Fruit fly (Drosophila melanogaster) whole organism, prepupa: ENCODE data around the gene CG9986.

Experiments used
- CG10631 ChIP-seq: fragments of 200-800 bp; sonication (Bioruptor generic); optimal IDR thresholded peaks from 2 replicates; lab custom pipeline; 2016; ENCODE audit warnings: missing biosample characterization, missing genetic modification characterization
- CG10669 ChIP-seq: fragments of 200-800 bp; sonication (Bioruptor generic); optimal IDR thresholded peaks from 3 replicates; lab custom pipeline; 2018; ENCODE audit warnings: missing biosample characterization, mild to moderate bottlenecking, missing genetic modification characterization, moderate library complexity
- CG11294 ChIP-seq: fragments of 200-800 bp; sonication (Bioruptor generic); IDR thresholded peaks from 2 replicates; pipeline ENCODE4 v1.3.6; 2022; ENCODE audit warnings: missing biosample characterization, missing genetic modification characterization
- CG11902 ChIP-seq: fragments of 200-800 bp; sonication (Bioruptor generic); optimal IDR thresholded peaks from 3 replicates; lab custom pipeline; 2016; ENCODE audit warnings: missing biosample characterization, missing genetic modification characterization
- CG15336 ChIP-seq: fragments of 200-800 bp; sonication (Bioruptor generic); IDR thresholded peaks from 2 replicates; pipeline ENCODE4 v1.3.6; 2022; ENCODE audit warnings: missing biosample characterization, missing genetic modification characterization
- CG1621 ChIP-seq: fragments of 200-800 bp; sonication (Bioruptor generic); optimal IDR thresholded peaks from 3 replicates; lab custom pipeline; 2018; ENCODE audit warnings: missing biosample characterization, mild to moderate bottlenecking, missing genetic modification characterization
- CG16779 ChIP-seq: fragments of 200-800 bp; sonication (Bioruptor generic); optimal IDR thresholded peaks from 3 replicates; lab custom pipeline; 2017; ENCODE audit warnings: missing biosample characterization, mild to moderate bottlenecking, missing genetic modification characterization
- CG31627 ChIP-seq: fragments of 200-800 bp; sonication (Bioruptor generic); optimal IDR thresholded peaks from 3 replicates; lab custom pipeline; 2016; ENCODE audit warnings: missing biosample characterization, missing genetic modification characterization
- CG32006 ChIP-seq: fragments of 200-800 bp; sonication (Bioruptor generic); optimal IDR thresholded peaks from 3 replicates; lab custom pipeline; 2017; ENCODE audit warnings: missing biosample characterization, mild to moderate bottlenecking, missing genetic modification characterization
- CG34406 ChIP-seq: fragments of 200-800 bp; sonication (Bioruptor generic); optimal IDR thresholded peaks from 3 replicates; lab custom pipeline; 2016; ENCODE audit warnings: missing biosample characterization, missing genetic modification characterization
- CG4318 ChIP-seq: fragments of 200-800 bp; sonication (Bioruptor generic); optimal IDR thresholded peaks from 3 replicates; lab custom pipeline; 2017; ENCODE audit warnings: missing biosample characterization, mild to moderate bottlenecking, missing genetic modification characterization
- CG6163 ChIP-seq: fragments of 200-800 bp; sonication (Bioruptor generic); IDR thresholded peaks from 3 replicates; pipeline ENCODE4 v1.3.6; 2022; ENCODE audit warnings: missing biosample characterization, missing genetic modification characterization
- CG6276 ChIP-seq: fragments of 200-800 bp; sonication (Bioruptor generic); optimal IDR thresholded peaks from 2 replicates; lab custom pipeline; 2017; ENCODE audit warnings: missing biosample characterization, mild to moderate bottlenecking, missing genetic modification characterization
- CG6792 ChIP-seq: fragments of 200-800 bp; sonication (Bioruptor generic); optimal IDR thresholded peaks from 3 replicates; lab custom pipeline; 2016; ENCODE audit warnings: missing biosample characterization, missing genetic modification characterization
- CG6808 ChIP-seq: fragments of 200-800 bp; sonication (Bioruptor generic); optimal IDR thresholded peaks from 3 replicates; lab custom pipeline; 2017; ENCODE audit warnings: missing biosample characterization, missing genetic modification characterization, mild to moderate bottlenecking, moderate library complexity, missing genetic modification reagents
- CG6854 ChIP-seq: fragments of 200-800 bp; sonication (Bioruptor generic); optimal IDR thresholded peaks from 2 replicates; lab custom pipeline; 2017; ENCODE audit warnings: missing biosample characterization, mild to moderate bottlenecking, missing genetic modification characterization
- CG7368 ChIP-seq: fragments of 200-800 bp; sonication (Bioruptor generic); optimal IDR thresholded peaks from 3 replicates; lab custom pipeline; 2016; ENCODE audit warnings: missing biosample characterization, missing genetic modification characterization
- CG8319 ChIP-seq: fragments of 200-800 bp; sonication (Bioruptor generic); optimal IDR thresholded peaks from 3 replicates; lab custom pipeline; 2016; ENCODE audit warnings: missing biosample characterization, missing genetic modification characterization
- CG8632 ChIP-seq: fragments of 200-800 bp; sonication (Bioruptor generic); optimal IDR thresholded peaks from 3 replicates; lab custom pipeline; 2016; ENCODE audit warnings: missing biosample characterization, missing genetic modification characterization
- CG9139 ChIP-seq: fragments of 200-800 bp; sonication (Bioruptor generic); optimal IDR thresholded peaks from 3 replicates; lab custom pipeline; 2017; ENCODE audit warnings: missing biosample characterization, mild to moderate bottlenecking, missing genetic modification characterization
- Eip75B ChIP-seq: fragments of 200-800 bp; sonication (Bioruptor generic); optimal IDR thresholded peaks from 3 replicates; lab custom pipeline; 2016; ENCODE audit warnings: missing biosample characterization, missing genetic modification characterization
- Eip78C ChIP-seq: fragments of 200-800 bp; sonication (Bioruptor generic); peaks from one replicate; lab custom pipeline; 2016; ENCODE audit warnings: missing biosample characterization, missing genetic modification characterization
- Eip93F ChIP-seq: fragments of 200-800 bp; sonication (Bioruptor generic); optimal IDR thresholded peaks from 2 replicates; lab custom pipeline; 2016; ENCODE audit warnings: missing biosample characterization, mild to moderate bottlenecking, missing genetic modification characterization
- Ets21C ChIP-seq: fragments of 200-800 bp; sonication (Bioruptor generic); optimal IDR thresholded peaks from 3 replicates; lab custom pipeline; 2016; ENCODE audit warnings: missing biosample characterization, missing genetic modification characterization
- Ets96B ChIP-seq: fragments of 200-800 bp; optimal IDR thresholded peaks from 2 replicates; lab custom pipeline; 2019; ENCODE audit warnings: missing biosample characterization, mild to moderate bottlenecking, missing genetic modification characterization, moderate library complexity
- Gug ChIP-seq: fragments of 200-800 bp; sonication (Bioruptor generic); IDR thresholded peaks from 2 replicates; pipeline ENCODE4 v1.3.6; 2022; ENCODE audit warnings: missing biosample characterization, missing genetic modification characterization
- Hr39 ChIP-seq: fragments of 200-800 bp; sonication (Bioruptor generic); optimal IDR thresholded peaks from 2 replicates; lab custom pipeline; 2016; ENCODE audit warnings: missing biosample characterization, missing genetic modification characterization
- Hr4 ChIP-seq: fragments of 200-800 bp; sonication (Bioruptor generic); optimal IDR thresholded peaks from 3 replicates; lab custom pipeline; 2016; ENCODE audit warnings: missing biosample characterization, missing genetic modification characterization
- Lpt ChIP-seq: fragments of 200-800 bp; sonication (Bioruptor generic); optimal IDR thresholded peaks from 3 replicates; lab custom pipeline; 2016; ENCODE audit warnings: missing biosample characterization, missing genetic modification characterization
- Smox ChIP-seq: fragments of 200-800 bp; sonication (Bioruptor generic); optimal IDR thresholded peaks from 3 replicates; lab custom pipeline; 2016; ENCODE audit warnings: missing biosample characterization, missing genetic modification characterization
- Sox102F ChIP-seq: fragments of 200-800 bp; sonication (Bioruptor generic); optimal IDR thresholded peaks from 2 replicates; lab custom pipeline; 2016; ENCODE audit warnings: missing biosample characterization, mild to moderate bottlenecking, missing genetic modification characterization
- Sox14 ChIP-seq: fragments of 200-800 bp; sonication (Bioruptor generic); optimal IDR thresholded peaks from 3 replicates; lab custom pipeline; 2016; ENCODE audit warnings: missing biosample characterization, missing genetic modification characterization
- Sox15 ChIP-seq: fragments of 200-800 bp; sonication (Bioruptor generic); optimal IDR thresholded peaks from 3 replicates; lab custom pipeline; 2016; ENCODE audit warnings: missing biosample characterization, missing genetic modification characterization
- achi ChIP-seq: fragments of 200-800 bp; sonication (Bioruptor generic); optimal IDR thresholded peaks from 3 replicates; lab custom pipeline; 2016; ENCODE audit warnings: missing biosample characterization, missing genetic modification characterization
- acj6 ChIP-seq: fragments of 200-800 bp; sonication (Bioruptor generic); optimal IDR thresholded peaks from 3 replicates; lab custom pipeline; 2016; ENCODE audit warnings: missing biosample characterization, missing genetic modification characterization
- cyc ChIP-seq: fragments of 200-800 bp; sonication (Bioruptor generic); optimal IDR thresholded peaks from 3 replicates; lab custom pipeline; 2016; ENCODE audit warnings: missing biosample characterization, missing genetic modification characterization
- dac ChIP-seq: fragments of 200-800 bp; sonication (Bioruptor generic); optimal IDR thresholded peaks from 2 replicates; lab custom pipeline; 2017; ENCODE audit warnings: missing biosample characterization, mild to moderate bottlenecking, missing genetic modification characterization
- dsx ChIP-seq: fragments of 200-800 bp; optimal IDR thresholded peaks from 3 replicates; lab custom pipeline; 2019; ENCODE audit warnings: missing biosample characterization, mild to moderate bottlenecking, missing genetic modification characterization, moderate library complexity; ENCODE audit not compliant: poor library complexity, severe bottlenecking
- eg ChIP-seq: fragments of 200-800 bp; sonication (Bioruptor generic); IDR thresholded peaks from 3 replicates; pipeline ENCODE4 v1.3.6; 2022; ENCODE audit warnings: missing biosample characterization, missing genetic modification characterization
- esn ChIP-seq: fragments of 200-800 bp; sonication (Bioruptor generic); optimal IDR thresholded peaks from 2 replicates; lab custom pipeline; 2016; ENCODE audit warnings: missing biosample characterization, mild to moderate bottlenecking, missing genetic modification characterization, moderate library complexity
- fd59A ChIP-seq: fragments of 200-800 bp; sonication (Bioruptor generic); optimal IDR thresholded peaks from 2 replicates; lab custom pipeline; 2017; ENCODE audit warnings: missing biosample characterization, mild to moderate bottlenecking, missing genetic modification characterization, missing genetic modification reagents
- fd85E ChIP-seq: fragments of 200-800 bp; sonication (Bioruptor generic); optimal IDR thresholded peaks from 3 replicates; lab custom pipeline; 2016; ENCODE audit warnings: missing biosample characterization, missing genetic modification characterization
- lz ChIP-seq: fragments of 200-800 bp; sonication (Bioruptor generic); optimal IDR thresholded peaks from 3 replicates; lab custom pipeline; 2016; ENCODE audit warnings: missing biosample characterization, missing genetic modification characterization
- net ChIP-seq: fragments of 200-800 bp; sonication (Bioruptor generic); optimal IDR thresholded peaks from 3 replicates; lab custom pipeline; 2016; ENCODE audit warnings: missing biosample characterization, missing genetic modification characterization
- pdm3 ChIP-seq: fragments of 200-800 bp; sonication (Bioruptor generic); optimal IDR thresholded peaks from 3 replicates; lab custom pipeline; 2016; ENCODE audit warnings: missing biosample characterization, missing genetic modification characterization
- spab ChIP-seq: fragments of 200-800 bp; sonication (Bioruptor generic); optimal IDR thresholded peaks from 2 replicates; lab custom pipeline; 2017; ENCODE audit warnings: missing biosample characterization, mild to moderate bottlenecking, missing genetic modification characterization, missing genetic modification reagents
- svp ChIP-seq: fragments of 200-800 bp; sonication (Bioruptor generic); peaks from one replicate; lab custom pipeline; 2016; ENCODE audit warnings: missing biosample characterization, missing genetic modification characterization
- topi ChIP-seq: fragments of 200-800 bp; sonication (Bioruptor generic); optimal IDR thresholded peaks from 3 replicates; lab custom pipeline; 2016; ENCODE audit warnings: missing biosample characterization, missing genetic modification characterization
- vri ChIP-seq: fragments of 200-800 bp; sonication (Bioruptor generic); optimal IDR thresholded peaks from 3 replicates; lab custom pipeline; 2016; ENCODE audit warnings: missing biosample characterization, mild to moderate bottlenecking, missing genetic modification characterization

Gene CG9986

dm6 chr3R:28631753-28632152 is 25.9 kb downstream of the CG9986 start (continued):
- no peak for TF ChIP-seq Eip93F (GFP tag; lab: Kevin White, UChicago)
- peak; percentile 51 for TF ChIP-seq CG10631 (GFP tag; lab: Kevin White, UChicago)
- TF ChIP-seq CG7368 (GFP tag; lab: Kevin White, UChicago), result peak; percentile 48
- peak; percentile 30 for TF ChIP-seq dsx (GFP tag; lab: Kevin White, UChicago)
- TF ChIP-seq CG16779 (tag; lab: Kevin White, UChicago), result no peak
- peak; percentile 61 for TF ChIP-seq CG15336 (GFP tag; lab: Robert Waterston, UW)
- TF ChIP-seq Gug (GFP tag; lab: Robert Waterston, UW), result 0 out of 2 replicates have a peak, but pooled peaks have one; percentile 48

- TF ChIP-seq Ets21C (peak; percentile 77), Gug (GFP tag; lab: Robert Waterston, UW) (peak; percentile 72), fd59A (GFP tag; lab: Kevin White, UChicago) (peak; percentile 14), CG10669 (GFP tag; lab: Kevin White, UChicago) (peak; percentile 45), CG6163 (GFP tag; lab: Robert Waterston, UW) (peak; percentile 38; the same call in 1 of the 3 replicates), spab (GFP tag; lab: Kevin White, UChicago) (peak; percentile 23), CG9139 (GFP tag; lab: Kevin White, UChicago) (no peak), CG11294 (peak; percentile 13; the same call in 1 of the 2 replicates), CG10631 (GFP tag; lab: Kevin White, UChicago) (peak; percentile 80), vri (peak; percentile 19), cyc (GFP tag; lab: Kevin White, UChicago) (peak; percentile 75), CG4318 (GFP tag; lab: Kevin White, UChicago) (peak; percentile 52), lz (GFP tag; lab: Kevin White, UChicago) (peak; percentile 82), CG6808 (GFP tag; lab: Kevin White, UChicago) (peak; percentile 8), CG8632 (GFP tag; lab: Kevin White, UChicago) (peak; percentile 54), svp (GFP tag; lab: Kevin White, UChicago) (peak; percentile 88), Ets96B (peak; percentile 14), topi (GFP tag; lab: Kevin White, UChicago) (peak; percentile 83), CG6276 (GFP tag; lab: Kevin White, UChicago) (peak; percentile 64), Hr4 (GFP tag; lab: Kevin White, UChicago) (peak; percentile 82), Eip93F (GFP tag; lab: Kevin White, UChicago) (no peak), CG11902 (GFP tag; lab: Kevin White, UChicago) (peak; percentile 63), Sox15 (peak; percentile 68), achi (GFP tag; lab: Kevin White, UChicago) (peak; percentile 79), Eip78C (GFP tag; lab: Kevin White, UChicago) (peak; percentile 94), CG8319 (GFP tag; lab: Kevin White, UChicago) (peak; percentile 53), CG32006 (peak; percentile 72), CG1621 (tag; lab: Kevin White, UChicago) (peak; percentile 21), CG31627 (peak; percentile 74), esn (peak; percentile 87), pdm3 (GFP tag; lab: Kevin White, UChicago) (peak; percentile 77), CG34406 (GFP tag; lab: Kevin White, UChicago) (peak; percentile 65), Sox102F (GFP tag; lab: Kevin White, UChicago) (peak; percentile 72), dac (peak; percentile 9), Hr39 (GFP tag; lab: Kevin White, UChicago) (peak; percentile 71), Eip75B (peak; percentile 83), eg (GFP tag; lab: Robert Waterston, UW) (peak; percentile 78), Sox14 (peak; percentile 74), dsx (GFP tag; lab: Kevin White, UChicago) (no peak), Smox (GFP tag; lab: Kevin White, UChicago) (peak; percentile 76), Lpt (GFP tag; lab: Kevin White, UChicago) (peak; percentile 1), CG6854 (GFP tag; lab: Kevin White, UChicago) (peak; percentile 34), fd85E (no peak), acj6 (GFP tag; lab: Kevin White, UChicago) (peak; percentile 74), CG15336 (GFP tag; lab: Robert Waterston, UW) (peak; percentile 79), CG6792 (GFP tag; lab: Kevin White, UChicago) (peak; percentile 83), net (GFP tag; lab: Kevin White, UChicago) (peak; percentile 63)
Observed at dm6 chr3R:28633746-28634145, 27.9 kb downstream of the CG9986 start.
